Fruit fly (Drosophila melanogaster): ENCODE results near the gene Pde1c.
A peak's percentile ranks its signal among the peaks of the same experiment; 100 is the strongest.

The Pde1c gene

DNA sequence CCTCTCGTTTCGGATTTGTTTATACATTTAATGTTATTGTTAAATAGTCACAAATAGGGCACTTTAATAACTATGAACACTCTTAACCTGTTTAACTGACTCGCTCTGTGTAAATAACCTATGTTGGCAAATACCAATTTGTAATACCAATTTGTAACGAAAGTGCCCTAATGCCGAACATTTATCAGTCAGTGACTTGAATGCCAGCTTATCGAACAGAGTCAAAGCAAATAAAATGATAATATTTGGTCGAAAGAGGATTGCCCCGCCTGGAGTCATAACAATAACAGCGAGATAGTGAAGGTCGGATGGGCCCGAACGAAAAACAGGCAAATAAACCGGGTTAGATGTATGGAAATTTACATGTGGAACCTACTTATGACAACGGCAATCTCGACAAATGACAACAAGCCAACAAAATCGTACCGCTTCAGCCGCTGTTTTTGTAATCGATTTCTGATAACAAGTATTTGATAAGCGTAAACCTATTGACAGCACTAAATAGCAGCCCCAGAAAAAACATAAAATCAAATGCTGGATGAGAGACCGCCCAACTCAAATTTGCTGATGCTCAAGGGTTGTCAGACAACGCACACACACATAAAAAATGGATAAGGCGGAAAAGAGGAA is 83.1 kb downstream of the Pde1c start (continued):
- TF ChIP-seq HHEX (GFP tag; optimal IDR thresholded peaks at IDR 0.05) = no peak
- TF ChIP-seq chm (GFP tag; IDR thresholded peaks at IDR 0.05) = no peak
- peak; percentile 30 for TF ChIP-seq sd (tag; optimal IDR thresholded peaks at IDR 0.05)
- peak; percentile 38 for TF ChIP-seq caup (GFP tag; optimal IDR thresholded peaks at IDR 0.05; ENCODE audit: severe bottlenecking)
- TF ChIP-seq CG11398 (GFP tag; optimal IDR thresholded peaks at IDR 0.05) = no peak
- no peak for TF ChIP-seq Kr (GFP tag; optimal IDR thresholded peaks at IDR 0.05)
- TF ChIP-seq CG3838 (GFP tag; optimal IDR thresholded peaks at IDR 0.05) = no peak
- peak; percentile 27 for TF ChIP-seq CG12071 (GFP tag; optimal IDR thresholded peaks at IDR 0.05)
- TF ChIP-seq Fer1 (GFP tag; optimal IDR thresholded peaks at IDR 0.05) = peak; percentile 27
- no peak for TF ChIP-seq corto (GFP tag; optimal IDR thresholded peaks at IDR 0.05)
- no peak for TF ChIP-seq CG18011 (GFP tag; optimal IDR thresholded peaks at IDR 0.05)
- no peak for TF ChIP-seq Hr3 (GFP tag; optimal IDR thresholded peaks at IDR 0.05)
- TF ChIP-seq ci (GFP tag; IDR thresholded peaks at IDR 0.05) = 0 out of 3 replicates have a peak, but pooled peaks have one; percentile 7
- TF ChIP-seq da (GFP tag; optimal IDR thresholded peaks at IDR 0.05) = no peak
- TF ChIP-seq Hsf (GFP tag; optimal IDR thresholded peaks at IDR 0.05) = no peak
- no peak for TF ChIP-seq CG9797 (GFP tag; optimal IDR thresholded peaks at IDR 0.05)
- TF ChIP-seq CG13894 (tag; optimal IDR thresholded peaks at IDR 0.05) = peak; percentile 25
- peak; percentile 5 for TF ChIP-seq CG6765 (GFP tag; optimal IDR thresholded peaks at IDR 0.05)
- TF ChIP-seq Awh (GFP tag; IDR thresholded peaks at IDR 0.05) = peak; percentile 57; the same call in 1 of the 2 replicates
- no peak for TF ChIP-seq Eip74EF (GFP tag; optimal IDR thresholded peaks at IDR 0.05)
- peak; percentile 43 for TF ChIP-seq CG2678 (tag; optimal IDR thresholded peaks at IDR 0.05)
- TF ChIP-seq CG31441 (GFP tag; IDR thresholded peaks at IDR 0.05) = no peak
- no peak for TF ChIP-seq Opbp (GFP tag; IDR thresholded peaks at IDR 0.05; ENCODE audit: partially characterized antibody)
- peak; percentile 41 for TF ChIP-seq CG34376 (GFP tag; optimal IDR thresholded peaks at IDR 0.05)
- TF ChIP-seq mirr (GFP tag; optimal IDR thresholded peaks at IDR 0.05) = peak; percentile 92
- no peak for TF ChIP-seq bcd (GFP tag; optimal IDR thresholded peaks at IDR 0.05)
- TF ChIP-seq Max (GFP tag; optimal IDR thresholded peaks at IDR 0.05) = no peak
- TF ChIP-seq CG32767 (GFP tag; IDR thresholded peaks at IDR 0.05) = no peak
- no peak for TF ChIP-seq gce (GFP tag; IDR thresholded peaks at IDR 0.05)
- no peak for TF ChIP-seq CoRest (tag; optimal IDR thresholded peaks at IDR 0.05)
- TF ChIP-seq CG15514 (GFP tag; optimal IDR thresholded peaks at IDR 0.05) = peak; percentile 33
- no peak for TF ChIP-seq CG5245 (GFP tag; optimal IDR thresholded peaks at IDR 0.05)
- 0 out of 2 replicates have a peak, but pooled peaks have one; percentile 34 for TF ChIP-seq Atf6 (GFP tag; IDR thresholded peaks at IDR 0.05)
- TF ChIP-seq zen (tag; optimal IDR thresholded peaks at IDR 0.05) = no peak
- no peak for TF ChIP-seq CG31388 (GFP tag; optimal IDR thresholded peaks at IDR 0.05)
- no peak for TF ChIP-seq Dip3 (GFP tag; optimal IDR thresholded peaks at IDR 0.05)
- no peak for TF ChIP-seq CG5953 (GFP tag; IDR thresholded peaks at IDR 0.05)
- TF ChIP-seq stc (GFP tag; IDR thresholded peaks at IDR 0.05) = no peak
- TF ChIP-seq Med (GFP tag) = peak; percentile 81
- TF ChIP-seq Gug (GFP tag; IDR thresholded peaks at IDR 0.05) = no peak
- peak; percentile 46 for TF ChIP-seq sug (tag; optimal IDR thresholded peaks at IDR 0.05)
- no peak for TF ChIP-seq yki (optimal IDR thresholded peaks at IDR 0.05)
- TF ChIP-seq CG18619 (GFP tag; optimal IDR thresholded peaks at IDR 0.05) = peak; percentile 32
- no peak for TF ChIP-seq fd102C (GFP tag; optimal IDR thresholded peaks at IDR 0.05)
- peak; percentile 11 for TF ChIP-seq eyg (GFP tag; optimal IDR thresholded peaks at IDR 0.05)
- TF ChIP-seq sens (GFP tag) = peak; percentile 49
- TF ChIP-seq otp (GFP tag; IDR thresholded peaks at IDR 0.05) = no peak
- TF ChIP-seq inv (GFP tag; IDR thresholded peaks at IDR 0.05; ENCODE audit: partially characterized antibody) = no peak
- TF ChIP-seq Sox100B (GFP tag; optimal IDR thresholded peaks at IDR 0.05) = peak; percentile 14
- TF ChIP-seq peb (GFP tag; IDR thresholded peaks at IDR 0.05) = no peak
